Worm (Caenorhabditis elegans): ENCODE data around the gene T25B6.5.

DNA sequence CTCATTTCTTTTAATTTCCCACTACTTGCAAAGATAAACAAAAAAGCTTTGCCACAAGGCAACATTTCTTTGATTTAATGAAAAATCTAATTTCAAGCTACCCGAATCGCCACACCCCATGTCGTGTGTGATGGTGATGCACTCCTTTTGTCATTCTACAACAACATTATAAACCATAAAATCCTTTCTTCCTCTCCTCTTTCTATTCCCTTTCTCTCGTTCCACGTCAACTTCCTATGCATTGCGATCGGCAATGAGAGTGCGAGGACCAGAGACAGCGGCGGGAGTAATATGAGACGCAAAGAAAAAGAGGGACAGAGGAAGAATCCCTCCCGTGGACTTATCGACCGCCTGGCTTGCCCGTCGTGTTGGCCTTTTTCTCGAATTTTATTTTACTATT is 46.5 kb upstream of the T25B6.5 start:
- no peak for TF ChIP-seq F22D6.2 (tag; optimal IDR thresholded peaks at IDR 0.05)
- no peak for TF ChIP-seq pha-4 (tag; optimal IDR thresholded peaks at IDR 0.05)
- no peak for TF ChIP-seq aptf-3 (GFP tag; IDR thresholded peaks at IDR 0.05)
- no peak for TF ChIP-seq atf-7 (tag; optimal IDR thresholded peaks at IDR 0.05)
- TF ChIP-seq sptf-2 (GFP tag; optimal IDR thresholded peaks at IDR 0.05): no peak
- no peak for TF ChIP-seq nfya-1 (tag; optimal IDR thresholded peaks at IDR 0.05; ENCODE audit: borderline replicate concordance, insufficient read depth)
- no peak for TF ChIP-seq nhr-120 (GFP tag; IDR thresholded peaks at IDR 0.05)
- no peak for TF ChIP-seq hlh-12 (tag; optimal IDR thresholded peaks at IDR 0.05)
- no peak for TF ChIP-seq ceh-40 (GFP tag; IDR thresholded peaks at IDR 0.05)
- no peak for TF ChIP-seq T07F8.4 (tag; optimal IDR thresholded peaks at IDR 0.05)
